Fruit fly (Drosophila melanogaster) whole organism, prepupa: ENCODE data around the gene GNBP2.
A peak's percentile ranks its signal among the peaks of the same experiment; 100 is the strongest.

Experiments
- CG11294 ChIP-seq: fragments of 200-800 bp; sonication (Bioruptor generic); IDR thresholded peaks from 2 replicates; pipeline ENCODE4 v1.3.6; 2022; ENCODE audit warnings: missing biosample characterization, missing genetic modification characterization
- CG32006 ChIP-seq: fragments of 200-800 bp; sonication (Bioruptor generic); optimal IDR thresholded peaks from 3 replicates; lab custom pipeline; 2017; ENCODE audit warnings: missing biosample characterization, mild to moderate bottlenecking, missing genetic modification characterization
- CG6792 ChIP-seq: fragments of 200-800 bp; sonication (Bioruptor generic); optimal IDR thresholded peaks from 3 replicates; lab custom pipeline; 2016; ENCODE audit warnings: missing biosample characterization, missing genetic modification characterization
- Eip78C ChIP-seq: fragments of 200-800 bp; sonication (Bioruptor generic); peaks from one replicate; lab custom pipeline; 2016; ENCODE audit warnings: missing biosample characterization, missing genetic modification characterization
- Hr4 ChIP-seq: fragments of 200-800 bp; sonication (Bioruptor generic); optimal IDR thresholded peaks from 3 replicates; lab custom pipeline; 2016; ENCODE audit warnings: missing biosample characterization, missing genetic modification characterization
- dsx ChIP-seq: fragments of 200-800 bp; optimal IDR thresholded peaks from 3 replicates; lab custom pipeline; 2019; ENCODE audit warnings: missing biosample characterization, mild to moderate bottlenecking, missing genetic modification characterization, moderate library complexity; ENCODE audit not compliant: poor library complexity, severe bottlenecking
- pdm3 ChIP-seq: fragments of 200-800 bp; sonication (Bioruptor generic); optimal IDR thresholded peaks from 3 replicates; lab custom pipeline; 2016; ENCODE audit warnings: missing biosample characterization, missing genetic modification characterization

DNA sequence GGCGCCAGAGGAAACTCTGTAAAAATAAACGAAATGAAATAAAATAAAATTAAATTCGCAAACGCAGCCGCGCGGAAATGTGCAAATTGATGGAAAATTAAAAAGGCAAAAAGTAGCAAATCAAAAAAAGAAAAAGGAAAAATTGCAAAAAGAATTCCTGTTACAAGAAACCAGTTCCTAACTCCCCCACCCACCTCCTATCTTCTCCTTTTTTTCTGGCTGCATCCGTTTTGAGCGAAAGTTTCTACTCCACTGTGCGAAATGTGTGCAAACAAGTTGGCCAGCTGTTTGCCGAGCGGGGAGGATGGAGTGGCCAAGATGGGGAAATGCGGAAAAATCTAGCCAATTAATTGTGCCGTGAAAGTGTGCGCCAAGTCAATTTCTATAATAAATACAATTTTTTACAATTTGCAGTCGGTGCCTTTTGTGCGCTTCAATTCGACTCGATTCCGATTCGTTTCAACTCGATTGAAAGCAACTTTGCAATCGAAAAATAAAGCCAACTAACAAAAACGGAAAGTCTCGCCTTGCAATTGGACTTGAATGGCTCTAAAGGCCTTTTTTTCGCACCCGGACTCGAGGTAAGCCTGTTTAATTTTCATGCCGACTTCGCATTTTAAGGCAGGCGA, 48.6 kb downstream of the GNBP2 start:
- peak; percentile 17 for TF ChIP-seq Hr4 (GFP tag; lab: Kevin White, UChicago)
- no peak for TF ChIP-seq dsx
- TF ChIP-seq Eip78C, result peak; percentile 41
- TF ChIP-seq CG32006 (GFP tag; lab: Kevin White, UChicago), result peak; percentile 61
- no peak for TF ChIP-seq CG6792 (GFP tag; lab: Kevin White, UChicago)
- TF ChIP-seq pdm3 (GFP tag; lab: Kevin White, UChicago), result peak; percentile 14
- TF ChIP-seq CG11294, result 0 out of 2 replicates have a peak, but pooled peaks have one; percentile 19
